Worm (Caenorhabditis elegans) whole organism, L4 larva: Measurements from ENCODE around the gene kcc-2.

Experiments
- ZK546.5 ChIP-seq, 2 experiments: sonication (generic microtip); optimal IDR thresholded peaks; 2 replicates each; lab custom pipeline; 2017; ENCODE audit warnings: missing biosample characterization in 2 of 2, missing genetic modification characterization in 2 of 2
- aly-2 ChIP-seq: sonication (generic microtip); optimal IDR thresholded peaks from 2 replicates; lab custom pipeline; 2018; ENCODE audit warnings: missing biosample characterization, missing genetic modification characterization
- ceh-44 ChIP-seq: fragments of 200-800 bp; sonication (Bioruptor generic); IDR thresholded peaks from 2 replicates; pipeline ENCODE4 v1.3.6; 2022; ENCODE audit warnings: missing genetic modification reagents, missing genetic modification characterization, missing compliant biosample characterization
- dve-1 ChIP-seq: sonication (generic microtip); optimal IDR thresholded peaks from 2 replicates; lab custom pipeline; 2017; ENCODE audit warnings: antibody characterized with exemption, mild to moderate bottlenecking, missing genetic modification characterization, missing compliant biosample characterization; ENCODE audit not compliant: insufficient read depth
- zag-1 ChIP-seq: fragments of 150-350 bp; optimal IDR thresholded peaks from 2 replicates; lab custom pipeline; 2014; ENCODE audit warnings: missing biosample characterization, missing genetic modification characterization
- zfp-2 ChIP-seq: sonication (generic microtip); optimal IDR thresholded peaks from 2 replicates; lab custom pipeline; 2016; ENCODE audit warnings: mild to moderate bottlenecking, missing genetic modification characterization, missing compliant biosample characterization

DNA sequence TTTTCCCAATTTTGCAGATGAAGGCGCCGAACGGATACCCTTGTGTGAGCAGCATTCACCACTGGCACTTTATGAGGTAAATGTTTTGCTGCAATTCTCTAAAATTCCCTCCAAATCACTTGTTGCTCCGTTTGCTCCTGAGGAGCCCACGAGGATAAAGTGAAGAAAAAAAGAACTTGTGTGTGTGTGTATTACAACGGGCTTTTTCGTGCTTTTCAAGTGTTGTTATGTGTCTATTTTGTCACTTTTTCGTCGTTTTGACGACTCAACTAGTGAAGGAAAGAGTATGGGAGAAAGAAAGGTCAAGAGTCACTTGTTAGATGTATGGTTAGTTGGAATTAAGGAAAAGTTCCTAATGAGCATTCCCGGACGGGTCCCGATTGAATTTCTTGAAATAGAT is 21.3 kb downstream of the kcc-2 start:
- no peak for TF ChIP-seq dve-1 (tag; lab: Kevin White, UChicago)
- no peak for TF ChIP-seq zag-1 (tag; lab: Kevin White, UChicago)
- no peak for TF ChIP-seq ceh-44 (GFP tag; lab: Robert Waterston, UW)
- no peak for TF ChIP-seq zfp-2 (tag; lab: Kevin White, UChicago)
- TF ChIP-seq aly-2 (tag; lab: Kevin White, UChicago) = no peak
- TF ChIP-seq ZK546.5 (tag; optimal IDR thresholded peaks at IDR 0.05; lab: Kevin White, UChicago) = no peak
